Worm (Caenorhabditis elegans): ENCODE results near the gene fbxb-49.

DNA sequence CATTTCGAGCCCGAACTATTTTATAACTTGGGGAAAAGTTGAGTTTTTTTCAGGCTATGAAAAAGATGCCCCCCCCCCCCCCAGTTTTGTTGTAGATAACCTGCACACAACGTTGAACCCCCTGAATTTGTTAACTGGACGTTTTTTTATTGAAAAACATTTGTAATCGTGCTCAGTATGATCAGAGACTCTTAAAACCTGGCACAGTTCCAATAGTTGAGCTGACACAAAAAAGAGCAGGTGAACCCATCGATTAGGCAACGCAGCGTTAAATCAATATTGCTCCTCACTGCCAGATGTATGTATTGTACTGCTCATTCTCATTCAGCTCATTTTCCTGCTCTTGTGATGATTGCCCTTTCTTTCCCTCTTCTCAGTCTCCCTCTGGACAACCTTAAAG lies 22.7 kb upstream of the fbxb-49 start, which contains the start of gene K05F6.12:
- TF ChIP-seq him-1 (tag; optimal IDR thresholded peaks at IDR 0.05) = no peak
- TF ChIP-seq W03F9.2 (tag; optimal IDR thresholded peaks at IDR 0.05) = no peak
